Worm (Caenorhabditis elegans) whole organism, late embryonic: ENCODE results near the gene C25F6.6.

ENCODE experiments used
- C08G9.2 ChIP-seq: sonication (generic microtip); optimal IDR thresholded peaks from 2 replicates; lab custom pipeline; 2016; ENCODE audit warnings: mild to moderate bottlenecking, missing genetic modification characterization, moderate library complexity, missing compliant biosample characterization
- F13H6.1 ChIP-seq: sonication (generic microtip); optimal IDR thresholded peaks from 2 replicates; lab custom pipeline; 2016; ENCODE audit warnings: missing genetic modification characterization, missing compliant biosample characterization
- ahr-1 ChIP-seq: sonication (generic microtip); optimal IDR thresholded peaks from 2 replicates; lab custom pipeline; 2016; ENCODE audit warnings: missing genetic modification characterization, missing compliant biosample characterization
- ama-1 ChIP-seq: fragments of 150-350 bp; optimal IDR thresholded peaks from 2 replicates; lab custom pipeline; 2014
- ceh-14 ChIP-seq: sonication (generic microtip); optimal IDR thresholded peaks from 2 replicates; lab custom pipeline; 2016; ENCODE audit warnings: missing genotype, missing genetic modification characterization, missing compliant biosample characterization
- ceh-18 ChIP-seq: sonication (generic microtip); optimal IDR thresholded peaks from 2 replicates; lab custom pipeline; 2016; ENCODE audit warnings: missing genetic modification characterization, missing compliant biosample characterization
- ceh-2 ChIP-seq: sonication (generic microtip); optimal IDR thresholded peaks from 2 replicates; lab custom pipeline; 2016; ENCODE audit warnings: missing genotype, missing genetic modification characterization, missing compliant biosample characterization
- ceh-22 ChIP-seq: sonication (generic microtip); optimal IDR thresholded peaks from 2 replicates; lab custom pipeline; 2017; ENCODE audit warnings: missing biosample characterization, missing genetic modification characterization
- ceh-30 ChIP-seq: fragments of 150-350 bp; optimal IDR thresholded peaks from 2 replicates; lab custom pipeline; 2014; ENCODE audit warnings: missing biosample characterization, missing genetic modification characterization
- ceh-34 ChIP-seq: sonication (generic microtip); optimal IDR thresholded peaks from 2 replicates; lab custom pipeline; 2016; ENCODE audit warnings: mild to moderate bottlenecking, missing genetic modification characterization, missing compliant biosample characterization
- ceh-48 ChIP-seq: sonication (generic microtip); optimal IDR thresholded peaks from 2 replicates; lab custom pipeline; 2016; ENCODE audit warnings: missing genetic modification characterization, inconsistent platforms, missing compliant biosample characterization
- ceh-6 ChIP-seq: fragments of 200-800 bp; sonication (Bioruptor generic); optimal IDR thresholded peaks from 2 replicates; lab custom pipeline; 2018; ENCODE audit warnings: mild to moderate bottlenecking, missing genetic modification characterization, missing compliant biosample characterization
- dve-1 ChIP-seq: sonication (generic microtip); optimal IDR thresholded peaks from 2 replicates; lab custom pipeline; 2017; ENCODE audit warnings: antibody characterized with exemption, mild to moderate bottlenecking, missing genetic modification characterization, missing compliant biosample characterization
- elt-2 ChIP-seq: sonication (generic microtip); optimal IDR thresholded peaks from 2 replicates; lab custom pipeline; 2016; ENCODE audit warnings: missing genetic modification reagents, missing genetic modification characterization, missing compliant biosample characterization
- eyg-1 ChIP-seq: sonication (generic microtip); optimal IDR thresholded peaks from 2 replicates; lab custom pipeline; 2016; ENCODE audit warnings: missing genotype, missing genetic modification characterization, missing compliant biosample characterization
- fax-1 ChIP-seq: sonication (generic microtip); optimal IDR thresholded peaks from 2 replicates; lab custom pipeline; 2016; ENCODE audit warnings: missing genotype, missing genetic modification characterization, missing compliant biosample characterization
- fkh-6 ChIP-seq: sonication (generic microtip); optimal IDR thresholded peaks from 2 replicates; lab custom pipeline; 2016; ENCODE audit warnings: missing genetic modification characterization, missing compliant biosample characterization
- hlh-13 ChIP-seq: fragments of 200-800 bp; sonication (Bioruptor generic); optimal IDR thresholded peaks from 2 replicates; lab custom pipeline; 2018; ENCODE audit warnings: mild to moderate bottlenecking, missing genetic modification characterization, missing compliant biosample characterization
- hlh-15 ChIP-seq: sonication (generic microtip); optimal IDR thresholded peaks from 2 replicates; lab custom pipeline; 2016; ENCODE audit warnings: missing genetic modification characterization, missing compliant biosample characterization
- hlh-8 ChIP-seq: sonication (generic microtip); optimal IDR thresholded peaks from 2 replicates; lab custom pipeline; 2016; ENCODE audit warnings: missing genotype, missing genetic modification characterization, missing compliant biosample characterization
- madf-2 ChIP-seq: sonication (generic microtip); optimal IDR thresholded peaks from 2 replicates; lab custom pipeline; 2017; ENCODE audit warnings: missing genetic modification characterization, missing compliant biosample characterization
- mec-3 ChIP-seq: sonication (generic microtip); optimal IDR thresholded peaks from 2 replicates; lab custom pipeline; 2016; ENCODE audit warnings: borderline replicate concordance, missing genetic modification characterization, missing compliant biosample characterization
- nfya-1 ChIP-seq: sonication (generic microtip); optimal IDR thresholded peaks from 2 replicates; lab custom pipeline; 2017; ENCODE audit warnings: missing genetic modification characterization, mild to moderate bottlenecking, missing compliant biosample characterization, antibody characterized with exemption, moderate library complexity
- nhr-11 ChIP-seq: fragments of 150-350 bp; optimal IDR thresholded peaks from 2 replicates; lab custom pipeline; 2014; ENCODE audit warnings: missing biosample characterization, missing genetic modification characterization
- npax-4 ChIP-seq: sonication (generic microtip); optimal IDR thresholded peaks from 2 replicates; lab custom pipeline; 2016; ENCODE audit warnings: missing genetic modification characterization, missing compliant biosample characterization
- odd-2 ChIP-seq: sonication (generic microtip); optimal IDR thresholded peaks from 2 replicates; lab custom pipeline; 2017; ENCODE audit warnings: antibody characterized with exemption, mild to moderate bottlenecking, missing genetic modification characterization, missing compliant biosample characterization
- pag-3 ChIP-seq: sonication (generic microtip); optimal IDR thresholded peaks from 2 replicates; lab custom pipeline; 2016; ENCODE audit warnings: missing compliant biosample characterization, missing genetic modification characterization, borderline replicate concordance
- pat-9 ChIP-seq: fragments of 200-800 bp; sonication (Bioruptor generic); optimal IDR thresholded peaks from 2 replicates; lab custom pipeline; 2018; ENCODE audit warnings: mild to moderate bottlenecking, missing genetic modification characterization, moderate library complexity, missing compliant biosample characterization
- pax-1 ChIP-seq: fragments of 150-350 bp; optimal IDR thresholded peaks from 2 replicates; lab custom pipeline; 2014; ENCODE audit warnings: missing biosample characterization, missing genetic modification characterization
- pqm-1 ChIP-seq: sonication (generic microtip); optimal IDR thresholded peaks from 2 replicates; lab custom pipeline; 2016; ENCODE audit warnings: missing genetic modification characterization, missing compliant biosample characterization
- pros-1 ChIP-seq: fragments of 150-350 bp; optimal IDR thresholded peaks from 2 replicates; lab custom pipeline; 2014; ENCODE audit warnings: missing biosample characterization, missing genetic modification reagents, missing genetic modification characterization
- ref-2 ChIP-seq: sonication (generic microtip); optimal IDR thresholded peaks from 2 replicates; lab custom pipeline; 2016; ENCODE audit warnings: missing genetic modification characterization, missing compliant biosample characterization
- rnt-1 ChIP-seq: sonication (generic microtip); optimal IDR thresholded peaks from 2 replicates; lab custom pipeline; 2016; ENCODE audit warnings: missing genetic modification characterization, missing compliant biosample characterization
- sox-2 ChIP-seq: fragments of 200-800 bp; sonication (Bioruptor generic); IDR thresholded peaks from 2 replicates; pipeline ENCODE4 v1.3.6; 2022; ENCODE audit warnings: missing genetic modification reagents, missing genetic modification characterization, missing compliant biosample characterization
- sox-4 ChIP-seq: sonication (generic microtip); optimal IDR thresholded peaks from 2 replicates; lab custom pipeline; 2017; ENCODE audit warnings: mild to moderate bottlenecking, missing genetic modification characterization, inconsistent platforms, missing compliant biosample characterization
- tbx-2 ChIP-seq: sonication (generic microtip); optimal IDR thresholded peaks from 2 replicates; lab custom pipeline; 2016; ENCODE audit warnings: missing genetic modification characterization, missing compliant biosample characterization
- tbx-7 ChIP-seq: sonication (generic microtip); optimal IDR thresholded peaks from 2 replicates; lab custom pipeline; 2016; ENCODE audit warnings: missing genotype, missing genetic modification characterization, missing compliant biosample characterization
- ttx-3 ChIP-seq: sonication (generic microtip); optimal IDR thresholded peaks from 2 replicates; lab custom pipeline; 2016; ENCODE audit warnings: missing genetic modification reagents, missing genetic modification characterization, missing compliant biosample characterization
- unc-86 ChIP-seq: sonication (generic microtip); optimal IDR thresholded peaks from 2 replicates; lab custom pipeline; 2016; ENCODE audit warnings: missing genetic modification characterization, missing compliant biosample characterization
- zip-5 ChIP-seq: sonication (generic microtip); optimal IDR thresholded peaks from 2 replicates; lab custom pipeline; 2016; ENCODE audit warnings: missing genetic modification characterization, missing compliant biosample characterization

The C25F6.6 gene

DNA sequence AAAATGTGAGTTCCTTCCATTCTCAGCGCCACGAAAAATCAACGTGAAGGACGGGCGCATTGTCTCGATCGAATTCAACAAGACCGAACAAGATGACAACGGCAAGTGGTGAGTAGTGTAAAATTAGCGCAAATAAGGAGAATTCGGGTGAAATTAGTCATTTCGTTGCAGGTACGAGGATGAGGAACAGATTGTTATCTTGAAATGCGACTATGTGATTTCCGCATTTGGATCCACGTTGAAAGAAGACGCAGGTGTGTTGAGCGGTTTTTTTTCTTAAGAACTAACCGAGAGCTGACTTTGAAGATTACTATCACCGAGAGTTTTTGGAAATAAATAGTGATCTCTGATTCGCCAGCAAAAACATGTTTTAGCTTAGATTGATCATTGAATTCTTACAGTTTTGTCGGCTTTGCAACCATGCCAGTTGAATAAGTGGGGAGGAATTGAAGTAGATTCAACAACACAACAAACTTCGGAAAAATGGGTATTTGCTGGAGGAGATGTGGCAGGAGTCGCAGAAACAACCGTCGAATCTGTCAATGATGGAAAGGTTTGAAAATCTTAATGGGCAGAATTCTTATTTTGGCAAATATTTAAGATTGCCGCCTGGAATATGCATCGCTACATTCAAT is 19.6 kb upstream of the C25F6.6 start:
- no peak for TF ChIP-seq ceh-6 (GFP tag; lab: Kevin White, UChicago)
- no peak for TF ChIP-seq mec-3 (tag; lab: Kevin White, UChicago)
- TF ChIP-seq odd-2 (tag; lab: Kevin White, UChicago): no peak
- TF ChIP-seq ceh-2 (tag; lab: Kevin White, UChicago): no peak
- no peak for TF ChIP-seq ceh-34 (tag; lab: Kevin White, UChicago)
- no peak for TF ChIP-seq dve-1 (tag; lab: Kevin White, UChicago)
- TF ChIP-seq eyg-1 (tag; lab: Kevin White, UChicago): no peak

DNA sequence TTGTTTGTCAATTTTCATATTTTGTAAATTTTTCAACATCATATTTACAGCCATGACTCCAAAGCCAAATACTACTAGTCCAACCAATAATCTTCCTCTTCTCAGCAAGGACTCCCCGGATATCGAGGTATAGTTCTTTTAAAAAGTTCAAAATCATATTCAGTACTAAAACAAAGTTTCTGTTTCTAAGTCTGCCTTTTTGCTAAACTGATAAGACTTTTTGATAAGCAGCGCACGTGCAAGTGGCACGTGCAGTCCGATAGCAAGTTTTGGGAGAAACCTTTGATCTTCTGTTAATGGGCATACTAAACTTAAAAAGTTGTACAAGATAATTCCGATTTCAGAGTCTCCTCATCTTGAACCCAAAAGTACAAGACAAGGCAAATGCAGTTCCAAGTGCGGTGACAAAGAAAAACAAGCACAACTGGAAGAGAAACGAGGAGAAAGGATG is 17.2 kb upstream of the C25F6.6 start, which contains the start of gene dpyd-1:
TSS of gene dpyd-1 (plus strand) at position 51 of the 451 bp plus-strand sequence.
- TF ChIP-seq pqm-1 (tag; lab: Kevin White, UChicago) (no peak), pag-3 (tag; lab: Kevin White, UChicago) (no peak), elt-2 (peak; percentile 81), zip-5 (tag; lab: Kevin White, UChicago) (no peak), pax-1 (no peak), ama-1 (lab: Kevin White, UChicago) (no peak)

DNA sequence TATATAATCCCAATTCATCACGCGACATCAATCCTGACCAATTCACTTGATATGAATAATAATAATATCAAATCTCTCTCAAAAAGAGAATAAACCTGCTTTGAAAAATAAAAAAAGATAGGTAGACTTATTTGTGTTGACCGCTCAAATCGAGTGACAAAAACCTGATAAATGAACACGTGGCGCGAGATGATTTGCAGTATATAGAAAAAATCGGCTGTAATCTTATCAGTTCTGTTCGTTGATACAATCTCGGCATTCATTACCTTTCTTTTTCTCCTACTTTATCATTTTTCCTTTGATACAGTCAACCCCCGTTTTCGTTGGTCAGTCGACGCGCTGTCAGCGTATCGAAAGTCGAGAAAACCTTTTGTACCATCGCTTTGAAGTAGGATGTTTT is 16.7 kb upstream of the C25F6.6 start:
- peak; percentile 49 for TF ChIP-seq elt-2
- no peak for TF ChIP-seq madf-2

DNA sequence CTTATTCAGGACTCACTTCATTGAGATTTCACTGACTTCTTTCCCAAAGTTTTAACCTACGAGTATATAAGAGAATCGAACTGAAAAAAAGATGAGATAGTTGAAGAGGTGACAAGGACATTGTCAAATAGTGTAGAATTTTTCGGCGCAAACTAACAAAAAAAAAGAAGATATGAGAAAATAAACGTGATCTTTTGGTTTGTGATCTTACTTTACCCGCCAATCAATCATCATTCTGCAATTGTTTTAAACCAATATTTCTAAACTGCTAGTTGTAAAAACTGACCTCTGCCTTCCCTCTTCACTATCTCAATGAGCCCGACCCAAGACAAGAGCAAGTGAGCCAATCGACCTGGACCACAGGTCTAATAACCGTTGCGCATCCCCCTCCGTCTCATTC is 15.5 kb upstream of the C25F6.6 start:
- TF ChIP-seq pat-9: no peak
- TF ChIP-seq ama-1 (lab: Kevin White, UChicago): no peak
- TF ChIP-seq hlh-8: no peak
- TF ChIP-seq ceh-30 (tag; lab: Kevin White, UChicago): no peak
- no peak for TF ChIP-seq tbx-2
- TF ChIP-seq ceh-22 (tag; lab: Kevin White, UChicago): no peak
- TF ChIP-seq nfya-1 (tag; lab: Kevin White, UChicago): no peak
- no peak for TF ChIP-seq sox-4
- no peak for TF ChIP-seq hlh-13 (GFP tag; lab: Kevin White, UChicago)
- TF ChIP-seq ceh-18: no peak
- TF ChIP-seq ref-2 (tag; lab: Kevin White, UChicago): no peak
- TF ChIP-seq pros-1 (tag; lab: Kevin White, UChicago): no peak
- no peak for TF ChIP-seq hlh-15 (tag; lab: Kevin White, UChicago)
- TF ChIP-seq ceh-48: no peak
- TF ChIP-seq F13H6.1: no peak
- TF ChIP-seq C08G9.2 (tag; lab: Kevin White, UChicago): no peak

DNA sequence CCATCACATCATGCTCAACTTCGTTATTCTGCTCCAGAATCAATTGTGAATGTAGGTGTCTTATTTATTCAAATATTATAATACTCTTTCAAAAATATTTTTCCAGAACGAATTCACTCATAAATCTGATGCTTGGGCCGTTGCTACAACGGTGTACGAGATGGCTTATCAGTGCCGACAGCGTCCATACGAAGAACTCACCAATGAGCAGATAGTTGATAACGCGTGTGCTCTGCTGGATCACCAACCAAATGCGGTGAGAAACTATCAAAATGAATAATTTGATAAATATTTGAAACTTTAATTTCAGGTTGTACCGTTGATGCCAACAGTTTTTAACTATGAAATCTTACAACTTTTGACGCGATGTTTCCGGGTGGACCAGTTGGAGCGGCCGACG is 15.0 kb upstream of the C25F6.6 start:
- TF ChIP-seq tbx-7 (tag; lab: Kevin White, UChicago) (no peak), elt-2 (peak; percentile 71)

DNA sequence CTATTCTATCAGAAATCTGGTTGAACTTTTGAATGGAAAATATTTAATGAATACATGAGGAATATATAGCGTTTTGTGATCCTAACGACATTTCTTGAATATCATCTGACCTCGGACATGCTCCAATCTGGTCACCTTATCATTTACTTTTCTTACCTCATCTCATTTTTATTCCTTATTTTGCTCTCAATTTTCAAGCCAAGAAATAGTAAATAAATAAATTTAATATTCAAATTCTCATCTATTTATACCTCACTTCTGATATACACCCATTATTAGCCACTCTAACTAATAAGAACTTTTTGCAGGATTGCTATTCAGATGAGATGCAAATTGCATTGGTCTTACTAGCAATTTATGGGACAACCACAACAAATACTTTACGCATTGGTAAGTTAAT is 10.3 kb upstream of the C25F6.6 start, which contains the start of gene ddr-1:
TSS of gene ddr-1 (plus strand) at position 301 of the 400 bp plus-strand sequence.
- no peak for TF ChIP-seq hlh-13 (GFP tag; lab: Kevin White, UChicago)
- no peak for TF ChIP-seq ceh-14 (tag; lab: Kevin White, UChicago)
- TF ChIP-seq unc-86 (tag; lab: Kevin White, UChicago): no peak
- TF ChIP-seq tbx-2: no peak
- no peak for TF ChIP-seq nhr-11 (tag; lab: Kevin White, UChicago)
- no peak for TF ChIP-seq fkh-6
- no peak for TF ChIP-seq eyg-1 (tag; lab: Kevin White, UChicago)
- no peak for TF ChIP-seq npax-4 (tag; lab: Kevin White, UChicago)
- TF ChIP-seq ttx-3 (tag; lab: Kevin White, UChicago): no peak
- no peak for TF ChIP-seq hlh-15 (tag; lab: Kevin White, UChicago)
- no peak for TF ChIP-seq pag-3 (tag; lab: Kevin White, UChicago)
- no peak for TF ChIP-seq ceh-48
- TF ChIP-seq ahr-1: no peak
- no peak for TF ChIP-seq sox-2
- TF ChIP-seq rnt-1 (tag; lab: Kevin White, UChicago): no peak
- no peak for TF ChIP-seq fax-1
- no peak for TF ChIP-seq ref-2 (tag; lab: Kevin White, UChicago)
- TF ChIP-seq zip-5 (tag; lab: Kevin White, UChicago): no peak
